Worm (Caenorhabditis elegans): ENCODE data around the gene Y66D12A.21.

- no peak for TF ChIP-seq lin-39 (tag; optimal IDR thresholded peaks at IDR 0.05)
- TF ChIP-seq nhr-11 (tag; optimal IDR thresholded peaks at IDR 0.05), result no peak
- no peak for TF ChIP-seq gmeb-1 (tag; optimal IDR thresholded peaks at IDR 0.05)
- TF ChIP-seq lin-11 (tag; optimal IDR thresholded peaks at IDR 0.05), result no peak
- TF ChIP-seq ZK546.5 (tag; optimal IDR thresholded peaks at IDR 0.05), result no peak
- no peak for TF ChIP-seq ama-1 (optimal IDR thresholded peaks at IDR 0.05)
- no peak for TF ChIP-seq sma-9 (GFP tag; optimal IDR thresholded peaks at IDR 0.05)
- no peak for TF ChIP-seq sma-9 (tag; optimal IDR thresholded peaks at IDR 0.05)
- no peak for TF ChIP-seq aly-2 (tag; optimal IDR thresholded peaks at IDR 0.05)
- no peak for TF ChIP-seq mab-5 (tag; optimal IDR thresholded peaks at IDR 0.05)
- TF ChIP-seq snpc-4 (tag; optimal IDR thresholded peaks at IDR 0.05), result no peak
- TF ChIP-seq unc-62 (GFP tag; optimal IDR thresholded peaks at IDR 0.05), result no peak
- no peak for TF ChIP-seq nhr-10 (tag; optimal IDR thresholded peaks at IDR 0.05)
- no peak for TF ChIP-seq nhr-129 (tag; optimal IDR thresholded peaks at IDR 0.05)
- no peak for TF ChIP-seq ceh-82 (tag; optimal IDR thresholded peaks at IDR 0.05)
Measured at ce11 chrIII:11470311-11470858, 34.7 kb downstream of the Y66D12A.21 start, which contains the start of gene bed-2.
